Worm (Caenorhabditis elegans): Measurements from ENCODE around the gene C05E4.7.

ce11 chrV:756169-756568, 14.2 kb downstream of the C05E4.7 start, which contains the start of gene str-20:
- TF ChIP-seq him-1 (tag; optimal IDR thresholded peaks at IDR 0.05) (no peak), W03F9.2 (tag; optimal IDR thresholded peaks at IDR 0.05) (no peak)
